Fruit fly (Drosophila melanogaster) whole organism: ENCODE measurements around the gene CG17108.

Experiments used
- Dll ChIP-seq: fragments of >200 bp; optimal IDR thresholded peaks from 2 replicates; lab custom pipeline; 2017
- psq ChIP-seq: fragments of >200 bp; optimal IDR thresholded peaks from 2 replicates; lab custom pipeline; 2017
- usp ChIP-seq: fragments of >200 bp; optimal IDR thresholded peaks from 2 replicates; lab custom pipeline; 2017; ENCODE audit warnings: missing biosample characterization, missing genetic modification characterization, mixed read lengths

- TF ChIP-seq psq: no peak
- TF ChIP-seq usp (GFP tag; lab: Kevin White, UChicago): no peak
- TF ChIP-seq Dll (lab: Kevin White, UChicago): no peak
Observed at dm6 chr2L:10646115-10646514, 47.8 kb downstream of the CG17108 start, which contains the start of gene CG17097.
